Worm (Caenorhabditis elegans) whole organism, L2 larva: ENCODE measurements around the gene M02B1.3.

Experiments used
- C34F6.9 ChIP-seq: fragments of 150-350 bp; optimal IDR thresholded peaks from 2 replicates; lab custom pipeline; 2014; ENCODE audit warnings: missing biosample characterization, missing genetic modification characterization
- F13H6.1 ChIP-seq: sonication (generic microtip); optimal IDR thresholded peaks from 2 replicates; lab custom pipeline; 2016; ENCODE audit warnings: missing genetic modification characterization, missing compliant biosample characterization
- R02D3.7 ChIP-seq: fragments of 150-350 bp; optimal IDR thresholded peaks from 2 replicates; lab custom pipeline; 2014; ENCODE audit warnings: missing biosample characterization, missing genetic modification characterization
- Y55F3AM.14 ChIP-seq: fragments of 200-800 bp; sonication (Bioruptor generic); optimal IDR thresholded peaks from 2 replicates; lab custom pipeline; 2018; ENCODE audit warnings: mild to moderate bottlenecking, missing genetic modification characterization, missing compliant biosample characterization
- aly-2 ChIP-seq: fragments of 150-350 bp; optimal IDR thresholded peaks from 2 replicates; lab custom pipeline; 2014; ENCODE audit warnings: missing biosample characterization, missing genetic modification characterization
- ceh-16 ChIP-seq: fragments of 150-350 bp; optimal IDR thresholded peaks from 2 replicates; lab custom pipeline; 2014; ENCODE audit warnings: missing biosample characterization, missing genetic modification characterization
- ceh-82 ChIP-seq: fragments of 150-350 bp; optimal IDR thresholded peaks from 2 replicates; lab custom pipeline; 2014; ENCODE audit warnings: missing biosample characterization, missing genetic modification characterization
- crh-2 ChIP-seq: sonication (generic microtip); optimal IDR thresholded peaks from 2 replicates; lab custom pipeline; 2017; ENCODE audit warnings: missing biosample characterization, missing genetic modification characterization
- egl-27 ChIP-seq: sonication (generic microtip); optimal IDR thresholded peaks from 3 replicates; lab custom pipeline; 2017; ENCODE audit warnings: missing biosample characterization, missing genetic modification reagents, missing genetic modification characterization
- elt-1 ChIP-seq: fragments of 150-350 bp; optimal IDR thresholded peaks from 2 replicates; lab custom pipeline; 2014; ENCODE audit warnings: missing biosample characterization, missing genetic modification characterization
- elt-3 ChIP-seq: sonication (generic microtip); optimal IDR thresholded peaks from 2 replicates; lab custom pipeline; 2017; ENCODE audit warnings: missing biosample characterization, missing genetic modification characterization
- fos-1 ChIP-seq: fragments of 150-350 bp; optimal IDR thresholded peaks from 2 replicates; lab custom pipeline; 2014; ENCODE audit warnings: missing biosample characterization, missing genetic modification characterization
- gmeb-1 ChIP-seq: fragments of 150-350 bp; optimal IDR thresholded peaks from 2 replicates; lab custom pipeline; 2014; ENCODE audit warnings: missing biosample characterization, missing genetic modification characterization
- lsy-2 ChIP-seq, 2 experiments: fragments of 150-350 bp in 1 of 2; sonication (generic microtip) in 1 of 2; optimal IDR thresholded peaks; 2 replicates each; lab custom pipeline; 2014 to 2017; ENCODE audit warnings: missing biosample characterization in 2 of 2, missing genetic modification characterization in 2 of 2
- mbf-1 ChIP-seq: sonication (generic microtip); optimal IDR thresholded peaks from 2 replicates; lab custom pipeline; 2017; ENCODE audit warnings: missing biosample characterization, missing genetic modification characterization
- nhr-10 ChIP-seq: sonication (generic microtip); optimal IDR thresholded peaks from 2 replicates; lab custom pipeline; 2017; ENCODE audit warnings: missing biosample characterization, missing genetic modification characterization
- nhr-12 ChIP-seq: fragments of 150-350 bp; optimal IDR thresholded peaks from 2 replicates; lab custom pipeline; 2014; ENCODE audit warnings: missing biosample characterization, missing genetic modification characterization
- nhr-129 ChIP-seq: fragments of 150-350 bp; optimal IDR thresholded peaks from 2 replicates; lab custom pipeline; 2014; ENCODE audit warnings: missing biosample characterization, missing genetic modification characterization
- nhr-25 ChIP-seq: fragments of 150-350 bp; sonication (generic microtip); optimal IDR thresholded peaks from 3 replicates; lab custom pipeline; 2014; ENCODE audit warnings: missing biosample characterization, missing genetic modification characterization
- skn-1 ChIP-seq: sonication (generic microtip); optimal IDR thresholded peaks from 2 replicates; lab custom pipeline; 2017; ENCODE audit warnings: missing biosample characterization, missing genetic modification characterization
- sma-3 ChIP-seq: sonication (generic microtip); optimal IDR thresholded peaks from 2 replicates; lab custom pipeline; 2016; ENCODE audit warnings: missing genetic modification reagents, missing genetic modification characterization, missing compliant biosample characterization
- sma-9 ChIP-seq, 2 experiments: fragments of 150-350 bp in 1 of 2; sonication (generic microtip) in 1 of 2; optimal IDR thresholded peaks; 2 replicates each; lab custom pipeline; 2014 to 2016; ENCODE audit warnings: missing genetic modification characterization in 2 of 2, mild to moderate bottlenecking in 1 of 2, missing biosample characterization in 1 of 2, missing compliant biosample characterization in 1 of 2, missing genetic modification reagents in 1 of 2, moderate library complexity in 1 of 2
- unc-55 ChIP-seq: fragments of 150-350 bp; sonication (generic microtip); optimal IDR thresholded peaks from 3 replicates; lab custom pipeline; 2014; ENCODE audit warnings: missing biosample characterization, missing genetic modification reagents, missing genetic modification characterization
- unc-62 ChIP-seq: fragments of 150-350 bp; optimal IDR thresholded peaks from 2 replicates; lab custom pipeline; 2014; ENCODE audit warnings: missing biosample characterization, missing genetic modification reagents, missing genetic modification characterization
- ztf-11 ChIP-seq: sonication (generic microtip); optimal IDR thresholded peaks from 2 replicates; lab custom pipeline; 2017; ENCODE audit warnings: missing biosample characterization, missing genetic modification characterization
- ztf-4 ChIP-seq: fragments of 150-350 bp; optimal IDR thresholded peaks from 2 replicates; lab custom pipeline; 2014; ENCODE audit warnings: missing biosample characterization, missing genetic modification characterization

Gene M02B1.3

ce11 chrIV:12825304-12825703 lies 11.0 kb upstream of the M02B1.3 start, which contains the start of gene M02B1.4:
TSS of gene M02B1.4 (minus strand) at chrIV:12825312.
- no peak for TF ChIP-seq Y55F3AM.14
- TF ChIP-seq unc-62 (GFP tag; lab: Kevin White, UChicago), result no peak
- no peak for TF ChIP-seq aly-2
- TF ChIP-seq ztf-11 (tag; lab: Kevin White, UChicago), result no peak
- no peak for TF ChIP-seq fos-1 (tag; lab: Kevin White, UChicago)
- no peak for TF ChIP-seq ceh-16
- TF ChIP-seq elt-1 (tag; lab: Kevin White, UChicago), result no peak
- no peak for TF ChIP-seq egl-27 (tag; lab: Kevin White, UChicago)
- TF ChIP-seq, all 48 proteins: peak for 0

ce11 chrIV:12830829-12831392 lies 5.4 kb upstream of the M02B1.3 start:
- TF ChIP-seq unc-55 (GFP tag; lab: Kevin White, UChicago) (peak; percentile 50), skn-1 (tag; lab: Kevin White, UChicago) (no peak), C34F6.9 (tag; lab: Kevin White, UChicago) (peak; percentile 27), nhr-129 (tag; lab: Kevin White, UChicago) (peak; percentile 27), lsy-2 (tag; optimal IDR thresholded peaks at IDR 0.05; lab: Kevin White, UChicago) (peak in 1 of 2 experiments; percentile 22), elt-3 (tag; lab: Kevin White, UChicago) (no peak), ztf-4 (tag; lab: Kevin White, UChicago) (no peak)

- TF ChIP-seq lsy-2 (tag; optimal IDR thresholded peaks at IDR 0.05; lab: Kevin White, UChicago) (peak; percentile 28 to 64), R02D3.7 (tag; lab: Kevin White, UChicago) (no peak), C34F6.9 (tag; lab: Kevin White, UChicago) (peak; percentile 27), nhr-129 (tag; lab: Kevin White, UChicago) (peak; percentile 19), gmeb-1 (tag; lab: Kevin White, UChicago) (no peak), unc-55 (GFP tag; lab: Kevin White, UChicago) (peak; percentile 11)
Measured at ce11 chrIV:12831609-12832500, 4.5 kb upstream of the M02B1.3 start.

- TF ChIP-seq ztf-11 (tag; lab: Kevin White, UChicago), result no peak
- peak; percentile 46 for TF ChIP-seq fos-1 (tag; lab: Kevin White, UChicago)
- no peak for TF ChIP-seq sma-3 (GFP tag; lab: Kevin White, UChicago)
- TF ChIP-seq nhr-10 (tag; lab: Kevin White, UChicago), result no peak
- TF ChIP-seq nhr-129 (tag; lab: Kevin White, UChicago), result no peak
- peak; percentile 15 for TF ChIP-seq sma-9 (GFP tag; optimal IDR thresholded peaks at IDR 0.05; lab: Kevin White, UChicago)
- TF ChIP-seq sma-9 (tag; optimal IDR thresholded peaks at IDR 0.05; lab: Kevin White, UChicago), result no peak
- peak; percentile 21 for TF ChIP-seq F13H6.1 (tag; lab: Kevin White, UChicago)
- TF ChIP-seq nhr-12, result no peak
- TF ChIP-seq ceh-82, result no peak
- no peak for TF ChIP-seq crh-2 (tag; lab: Kevin White, UChicago)
Measured at ce11 chrIV:12833698-12834416, 2.5 kb upstream of the M02B1.3 start.

- peak; percentile 81 for TF ChIP-seq fos-1 (tag; lab: Kevin White, UChicago)
- peak; percentile 34 for TF ChIP-seq sma-9 (GFP tag; optimal IDR thresholded peaks at IDR 0.05; lab: Kevin White, UChicago)
- no peak for TF ChIP-seq sma-9 (tag; optimal IDR thresholded peaks at IDR 0.05; lab: Kevin White, UChicago)
- TF ChIP-seq nhr-25 (tag; lab: Kevin White, UChicago), result no peak
- TF ChIP-seq ztf-11 (tag; lab: Kevin White, UChicago), result no peak
- peak in 1 of 2 experiments; percentile 29 for TF ChIP-seq lsy-2 (tag; optimal IDR thresholded peaks at IDR 0.05; lab: Kevin White, UChicago)
- peak; percentile 8 for TF ChIP-seq nhr-129 (tag; lab: Kevin White, UChicago)
- no peak for TF ChIP-seq mbf-1 (tag; lab: Kevin White, UChicago)
- TF ChIP-seq sma-3 (GFP tag; lab: Kevin White, UChicago), result no peak
- peak; percentile 26 for TF ChIP-seq unc-55 (GFP tag; lab: Kevin White, UChicago)
- no peak for TF ChIP-seq crh-2 (tag; lab: Kevin White, UChicago)
- TF ChIP-seq, all 48 proteins: peak for 5
Measured at ce11 chrIV:12834417-12834731, 1.9 kb upstream of the M02B1.3 start.
